Fruit fly (Drosophila melanogaster): ENCODE measurements around the gene CG5653.

DNA sequence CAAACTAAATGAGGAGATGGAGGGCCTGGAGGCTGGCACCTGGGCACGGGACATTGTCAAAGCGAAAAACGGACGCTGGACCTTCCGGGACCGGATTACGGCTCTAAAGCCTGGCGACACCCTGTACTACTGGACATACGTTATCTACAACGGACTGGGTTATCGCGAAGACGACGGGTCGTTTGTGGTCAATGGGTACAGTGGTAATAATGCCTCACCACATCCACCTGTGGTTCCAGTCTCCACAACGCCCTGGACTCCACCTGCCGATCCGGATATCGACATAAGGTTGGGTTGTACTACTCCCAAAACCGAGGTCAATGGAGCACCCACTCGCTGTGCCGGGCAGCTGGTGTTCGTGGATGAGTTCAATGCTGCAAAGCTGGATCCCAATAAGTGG, 11.0 kb downstream of the CG5653 start:
- TF ChIP-seq svp (GFP tag) (peak; percentile 92), eg (GFP tag; IDR thresholded peaks at IDR 0.05) (no peak), Sox102F (GFP tag; optimal IDR thresholded peaks at IDR 0.05) (no peak), Ets96B (tag; optimal IDR thresholded peaks at IDR 0.05) (no peak), vri (GFP tag; optimal IDR thresholded peaks at IDR 0.05) (no peak), CG3032 (tag; optimal IDR thresholded peaks at IDR 0.05) (no peak), Hr4 (GFP tag; optimal IDR thresholded peaks at IDR 0.05) (no peak), pdm3 (GFP tag; optimal IDR thresholded peaks at IDR 0.05) (no peak), esn (GFP tag; optimal IDR thresholded peaks at IDR 0.05) (no peak), OdsH (GFP tag; optimal IDR thresholded peaks at IDR 0.05) (no peak), cyc (GFP tag; optimal IDR thresholded peaks at IDR 0.05) (no peak), Ets21C (GFP tag; optimal IDR thresholded peaks at IDR 0.05) (no peak), CG1621 (tag; optimal IDR thresholded peaks at IDR 0.05) (no peak)

Data from whole organism, prepupa.